Worm (Caenorhabditis elegans): ENCODE data around the gene F42C5.3.

- no peak for TF ChIP-seq ztf-29 (GFP tag; IDR thresholded peaks at IDR 0.05)
- TF ChIP-seq flt-1 (GFP tag; IDR thresholded peaks at IDR 0.05), result no peak
- no peak for TF ChIP-seq tab-1 (GFP tag; IDR thresholded peaks at IDR 0.05)
- no peak for TF ChIP-seq cog-1 (tag; optimal IDR thresholded peaks at IDR 0.05)
- no peak for TF ChIP-seq T22C8.4 (GFP tag; IDR thresholded peaks at IDR 0.05)
- no peak for TF ChIP-seq klf-2 (GFP tag; conservative IDR thresholded peaks at IDR 0.05)
- no peak for TF ChIP-seq ztf-23 (GFP tag; IDR thresholded peaks at IDR 0.05)
Observed at ce11 chrIV:7236248-7236772, 51.1 kb downstream of the F42C5.3 start.
